Fruit fly (Drosophila melanogaster): ENCODE measurements around the gene lsn.

Gene lsn

dm6 chr3R:21825140-21825539 lies 39.8 kb upstream of the lsn start (continued):
- TF ChIP-seq BtbVII (GFP tag; optimal IDR thresholded peaks at IDR 0.05) (no peak), gt (GFP tag; IDR thresholded peaks at IDR 0.05) (no peak), E2f1 (GFP tag; IDR thresholded peaks at IDR 0.05) (no peak), CG7745 (tag; optimal IDR thresholded peaks at IDR 0.05) (peak; percentile 25), Deaf1 (tag; optimal IDR thresholded peaks at IDR 0.05) (no peak), slou (GFP tag; optimal IDR thresholded peaks at IDR 0.05) (no peak), CG4730 (GFP tag; IDR thresholded peaks at IDR 0.05) (no peak), ash1 (GFP tag; optimal IDR thresholded peaks at IDR 0.05) (no peak), tap (tag; optimal IDR thresholded peaks at IDR 0.05) (peak; percentile 26), chm (GFP tag; IDR thresholded peaks at IDR 0.05) (peak; percentile 35; the same call in 1 of the 2 replicates), MESR4 (GFP tag; optimal IDR thresholded peaks at IDR 0.05) (no peak), Atf3 (GFP tag; optimal IDR thresholded peaks at IDR 0.05) (no peak), exex (tag; optimal IDR thresholded peaks at IDR 0.05) (no peak), CG7987 (GFP tag; optimal IDR thresholded peaks at IDR 0.05) (peak; percentile 2), ase (GFP tag; IDR thresholded peaks at IDR 0.05) (no peak), CG10654 (GFP tag; optimal IDR thresholded peaks at IDR 0.05) (no peak), CG18262 (tag; optimal IDR thresholded peaks at IDR 0.05) (peak; percentile 31), Meics (GFP tag; optimal IDR thresholded peaks at IDR 0.05) (no peak), CG18619 (GFP tag; optimal IDR thresholded peaks at IDR 0.05) (no peak), CG8924 (tag; optimal IDR thresholded peaks at IDR 0.05) (peak; percentile 22), dmrt11E (tag; optimal IDR thresholded peaks at IDR 0.05) (peak; percentile 50), CG2199 (GFP tag; IDR thresholded peaks at IDR 0.05) (no peak), seq (GFP tag; IDR thresholded peaks at IDR 0.05) (no peak), Blimp-1 (GFP tag; optimal IDR thresholded peaks at IDR 0.05) (peak; percentile 29), CG11456 (GFP tag; IDR thresholded peaks at IDR 0.05) (no peak), bcd (GFP tag; optimal IDR thresholded peaks at IDR 0.05) (no peak), Kr (GFP tag; optimal IDR thresholded peaks at IDR 0.05) (peak; percentile 78), trem (tag; optimal IDR thresholded peaks at IDR 0.05) (peak; percentile 53), lov (optimal IDR thresholded peaks at IDR 0.05) (no peak), lov (GFP tag; IDR thresholded peaks at IDR 0.05) (no peak), tin (GFP tag; optimal IDR thresholded peaks at IDR 0.05) (no peak), CG14710 (tag; optimal IDR thresholded peaks at IDR 0.05) (peak; percentile 79), CG11504 (tag; optimal IDR thresholded peaks at IDR 0.05) (peak; percentile 18), ranshi (GFP tag; IDR thresholded peaks at IDR 0.05) (no peak), CG1233 (GFP tag; optimal IDR thresholded peaks at IDR 0.05) (peak; percentile 61), HmgZ (tag; optimal IDR thresholded peaks at IDR 0.05) (no peak), Side (GFP tag; optimal IDR thresholded peaks at IDR 0.05) (no peak), Sry-β (GFP tag; optimal IDR thresholded peaks at IDR 0.05) (no peak), CG18599 (GFP tag; optimal IDR thresholded peaks at IDR 0.05) (no peak), CG5245 (GFP tag; optimal IDR thresholded peaks at IDR 0.05) (no peak), C15 (GFP tag; IDR thresholded peaks at IDR 0.05) (no peak), CG15696 (tag; optimal IDR thresholded peaks at IDR 0.05) (peak; percentile 93), CG33557 (GFP tag; optimal IDR thresholded peaks at IDR 0.05) (peak; percentile 70), CG9876 (GFP tag; optimal IDR thresholded peaks at IDR 0.05) (no peak), Med (GFP tag) (no peak), Bgb (GFP tag; IDR thresholded peaks at IDR 0.05; ENCODE audit: partially characterized antibody) (no peak), Abd-B (GFP tag; optimal IDR thresholded peaks at IDR 0.05) (no peak), CG10366 (GFP tag; IDR thresholded peaks at IDR 0.05) (no peak), stwl (tag; optimal IDR thresholded peaks at IDR 0.05) (peak; percentile 36), PHDP (tag; optimal IDR thresholded peaks at IDR 0.05) (peak; percentile 15), repo (GFP tag; optimal IDR thresholded peaks at IDR 0.05) (no peak), Pdp1 (GFP tag; optimal IDR thresholded peaks at IDR 0.05) (no peak)
